Worm (Caenorhabditis elegans) whole organism, L3 larva: ENCODE data around the gene rpl-7A.
A peak's percentile ranks its signal among the peaks of the same experiment; 100 is the strongest.

ENCODE experiments used
- R02D3.7 ChIP-seq: fragments of 150-350 bp; optimal IDR thresholded peaks from 2 replicates; lab custom pipeline; 2014; ENCODE audit warnings: missing biosample characterization, missing genetic modification characterization
- ZK546.5 ChIP-seq: sonication (generic microtip); optimal IDR thresholded peaks from 2 replicates; lab custom pipeline; 2017; ENCODE audit warnings: missing biosample characterization, missing genetic modification characterization
- aly-2 ChIP-seq: fragments of 150-350 bp; optimal IDR thresholded peaks from 2 replicates; lab custom pipeline; 2014; ENCODE audit warnings: missing biosample characterization, missing genetic modification characterization
- ama-1 ChIP-seq: fragments of 150-350 bp; optimal IDR thresholded peaks from 2 replicates; lab custom pipeline; 2018
- ceh-16 ChIP-seq: sonication (generic microtip); optimal IDR thresholded peaks from 2 replicates; lab custom pipeline; 2017; ENCODE audit warnings: missing biosample characterization, missing genetic modification characterization
- ceh-28 ChIP-seq: fragments of 150-350 bp; optimal IDR thresholded peaks from 2 replicates; lab custom pipeline; 2014; ENCODE audit warnings: missing biosample characterization, missing genetic modification reagents, missing genetic modification characterization
- ceh-82 ChIP-seq: fragments of 150-350 bp; optimal IDR thresholded peaks from 2 replicates; lab custom pipeline; 2014; ENCODE audit warnings: missing biosample characterization, missing genetic modification characterization
- ceh-9 ChIP-seq: sonication (generic microtip); optimal IDR thresholded peaks from 2 replicates; lab custom pipeline; 2018; ENCODE audit warnings: missing biosample characterization, missing genetic modification characterization
- daf-12 ChIP-seq: fragments of 150-350 bp; optimal IDR thresholded peaks from 2 replicates; lab custom pipeline; 2014; ENCODE audit warnings: missing biosample characterization, missing genetic modification reagents, missing genetic modification characterization
- egl-27 ChIP-seq: sonication (generic microtip); optimal IDR thresholded peaks from 4 replicates; lab custom pipeline; 2017; ENCODE audit warnings: missing biosample characterization, missing genetic modification reagents, missing genetic modification characterization
- egl-5 ChIP-seq: fragments of 150-350 bp; optimal IDR thresholded peaks from 2 replicates; lab custom pipeline; 2017; ENCODE audit warnings: missing biosample characterization, missing genetic modification reagents, missing genetic modification characterization, inconsistent platforms
- elt-1 ChIP-seq: fragments of 150-350 bp; optimal IDR thresholded peaks from 2 replicates; lab custom pipeline; 2014; ENCODE audit warnings: missing biosample characterization, missing genetic modification characterization
- elt-2 ChIP-seq: sonication (generic microtip); optimal IDR thresholded peaks from 2 replicates; lab custom pipeline; 2016; ENCODE audit warnings: missing genetic modification reagents, mild to moderate bottlenecking, missing genetic modification characterization, missing compliant biosample characterization
- elt-3 ChIP-seq, 3 experiments: fragments of 150-350 bp in 1 of 3; sonication (generic microtip) in 2 of 3; optimal IDR thresholded peaks; 2 replicates in 2 of 3; 4 replicates in 1 of 3; lab custom pipeline; 2014 to 2017; ENCODE audit warnings: missing biosample characterization in 3 of 3, missing genetic modification characterization in 3 of 3
- eor-1 ChIP-seq, 2 experiments: fragments of 150-350 bp; optimal IDR thresholded peaks; 2 replicates each; lab custom pipeline; 2014 to 2018; ENCODE audit warnings: missing biosample characterization in 2 of 2, missing genetic modification characterization in 2 of 2
- fkh-10 ChIP-seq: sonication (generic microtip); optimal IDR thresholded peaks from 2 replicates; lab custom pipeline; 2017; ENCODE audit warnings: missing biosample characterization, missing genetic modification reagents, missing genetic modification characterization
- fkh-2 ChIP-seq: fragments of 150-350 bp; optimal IDR thresholded peaks from 2 replicates; lab custom pipeline; 2014; ENCODE audit warnings: missing biosample characterization, missing genetic modification reagents, missing genetic modification characterization
- fos-1 ChIP-seq: fragments of 150-350 bp; optimal IDR thresholded peaks from 2 replicates; lab custom pipeline; 2014; ENCODE audit warnings: missing biosample characterization, missing genetic modification characterization
- hmg-11 ChIP-seq: sonication (generic microtip); optimal IDR thresholded peaks from 2 replicates; lab custom pipeline; 2016; ENCODE audit warnings: missing genetic modification characterization, missing compliant biosample characterization
- jun-1 ChIP-seq: fragments of 150-350 bp; optimal IDR thresholded peaks from 2 replicates; lab custom pipeline; 2014; ENCODE audit warnings: missing biosample characterization, missing genetic modification reagents, missing genetic modification characterization
- lin-15B ChIP-seq: fragments of 150-350 bp; optimal IDR thresholded peaks from 2 replicates; lab custom pipeline; 2014; ENCODE audit warnings: missing biosample characterization, missing genetic modification characterization
- lin-39 ChIP-seq: fragments of 150-350 bp; optimal IDR thresholded peaks from 2 replicates; lab custom pipeline; 2018; ENCODE audit warnings: missing biosample characterization, missing genetic modification reagents, missing genetic modification characterization
- lsy-12 ChIP-seq: sonication (generic microtip); optimal IDR thresholded peaks from 2 replicates; lab custom pipeline; 2016; ENCODE audit warnings: mild to moderate bottlenecking, missing genetic modification characterization, missing compliant biosample characterization
- mdl-1 ChIP-seq: fragments of 150-350 bp; optimal IDR thresholded peaks from 2 replicates; lab custom pipeline; 2014; ENCODE audit warnings: missing biosample characterization, missing genetic modification characterization
- mml-1 ChIP-seq: fragments of 150-350 bp; sonication (generic microtip); optimal IDR thresholded peaks from 3 replicates; lab custom pipeline; 2014; ENCODE audit warnings: missing biosample characterization, missing genetic modification characterization
- nfya-1 ChIP-seq: sonication (generic microtip); optimal IDR thresholded peaks from 2 replicates; lab custom pipeline; 2017; ENCODE audit warnings: missing genetic modification characterization, mild to moderate bottlenecking, missing compliant biosample characterization, antibody characterized with exemption, moderate library complexity; ENCODE audit not compliant: insufficient read depth
- nhr-11 ChIP-seq: fragments of 150-350 bp; optimal IDR thresholded peaks from 2 replicates; lab custom pipeline; 2014; ENCODE audit warnings: missing biosample characterization, missing genetic modification characterization
- nhr-12 ChIP-seq: fragments of 150-350 bp; optimal IDR thresholded peaks from 2 replicates; lab custom pipeline; 2014; ENCODE audit warnings: missing biosample characterization, missing genetic modification characterization
- nhr-23 ChIP-seq: fragments of 150-350 bp; optimal IDR thresholded peaks from 2 replicates; lab custom pipeline; 2014; ENCODE audit warnings: missing biosample characterization, missing genetic modification reagents, missing genetic modification characterization
- nhr-237 ChIP-seq: fragments of 150-350 bp; optimal IDR thresholded peaks from 2 replicates; lab custom pipeline; 2014; ENCODE audit warnings: missing biosample characterization, missing genetic modification characterization
- nhr-25 ChIP-seq: sonication (generic microtip); optimal IDR thresholded peaks from 2 replicates; lab custom pipeline; 2017; ENCODE audit warnings: missing biosample characterization, missing genetic modification characterization
- nhr-28 ChIP-seq: fragments of 150-350 bp; optimal IDR thresholded peaks from 2 replicates; lab custom pipeline; 2014; ENCODE audit warnings: missing biosample characterization, missing genetic modification characterization
- nhr-43 ChIP-seq: sonication (generic microtip); optimal IDR thresholded peaks from 2 replicates; lab custom pipeline; 2016; ENCODE audit warnings: mild to moderate bottlenecking, missing genetic modification characterization, missing compliant biosample characterization; ENCODE audit not compliant: poor library complexity, severe bottlenecking
- nhr-67 ChIP-seq: fragments of 150-350 bp; optimal IDR thresholded peaks from 2 replicates; lab custom pipeline; 2014; ENCODE audit warnings: missing biosample characterization, missing genetic modification characterization
- nhr-76 ChIP-seq: fragments of 150-350 bp; sonication (generic microtip); optimal IDR thresholded peaks from 5 replicates; lab custom pipeline; 2014; ENCODE audit warnings: missing biosample characterization, missing genetic modification characterization
- nhr-77 ChIP-seq: fragments of 150-350 bp; optimal IDR thresholded peaks from 2 replicates; lab custom pipeline; 2014; ENCODE audit warnings: missing biosample characterization, missing genetic modification characterization
- pha-4 ChIP-seq: fragments of 150-350 bp; optimal IDR thresholded peaks from 2 replicates; lab custom pipeline; 2014; ENCODE audit warnings: missing biosample characterization, missing genetic modification reagents, missing genetic modification characterization
- pqm-1 ChIP-seq: fragments of 150-350 bp; optimal IDR thresholded peaks from 2 replicates; lab custom pipeline; 2017; ENCODE audit warnings: missing biosample characterization, missing genetic modification characterization, inconsistent platforms
- sea-2 ChIP-seq: fragments of 150-350 bp; sonication (generic microtip); optimal IDR thresholded peaks from 4 replicates; lab custom pipeline; 2014; ENCODE audit warnings: missing biosample characterization, missing genetic modification reagents, missing genetic modification characterization
- skn-1 ChIP-seq: fragments of 150-350 bp; optimal IDR thresholded peaks from 2 replicates; lab custom pipeline; 2014; ENCODE audit warnings: missing biosample characterization, missing genetic modification characterization
- snpc-4 ChIP-seq: fragments of 150-350 bp; optimal IDR thresholded peaks from 2 replicates; lab custom pipeline; 2014; ENCODE audit warnings: missing biosample characterization, missing genetic modification characterization
- tbx-2 ChIP-seq: sonication (generic microtip); optimal IDR thresholded peaks from 2 replicates; lab custom pipeline; 2016; ENCODE audit warnings: mild to moderate bottlenecking, missing genetic modification characterization, missing compliant biosample characterization
- unc-39 ChIP-seq: sonication (generic microtip); optimal IDR thresholded peaks from 4 replicates; lab custom pipeline; 2017; ENCODE audit warnings: missing biosample characterization, missing genetic modification characterization
- unc-62 ChIP-seq: fragments of 150-350 bp; sonication (generic microtip); optimal IDR thresholded peaks from 4 replicates; lab custom pipeline; 2014; ENCODE audit warnings: missing biosample characterization, missing genetic modification reagents, missing genetic modification characterization
- zag-1 ChIP-seq: fragments of 150-350 bp; optimal IDR thresholded peaks from 2 replicates; lab custom pipeline; 2014; ENCODE audit warnings: missing biosample characterization, missing genetic modification characterization
- ztf-11 ChIP-seq: fragments of 150-350 bp; optimal IDR thresholded peaks from 2 replicates; lab custom pipeline; 2014; ENCODE audit warnings: missing biosample characterization, missing genetic modification characterization
- ztf-4 ChIP-seq: fragments of 150-350 bp; optimal IDR thresholded peaks from 2 replicates; lab custom pipeline; 2014; ENCODE audit warnings: missing biosample characterization, missing genetic modification characterization

The rpl-7A gene

ce11 chrIV:4390438-4390894 is at the start of gene rpl-7A, which contains the start of gene set-21:
TSS of gene rpl-7A (minus strand) at chrIV:4390590.
TSS of gene set-21 (plus strand) at chrIV:4390844.
- TF ChIP-seq jun-1 (tag; lab: Kevin White, UChicago) (peak; percentile 79), ZK546.5 (tag; lab: Kevin White, UChicago) (peak; percentile 40), ceh-9 (tag; lab: Kevin White, UChicago) (no peak), fkh-10 (no peak), pqm-1 (tag; lab: Kevin White, UChicago) (peak; percentile 45), ceh-28 (peak; percentile 64), elt-1 (peak; percentile 4), elt-3 (tag; optimal IDR thresholded peaks at IDR 0.05; lab: Kevin White, UChicago) (peak; percentile 13 to 87 (median 16)), nhr-237 (no peak), lin-39 (tag; lab: Kevin White, UChicago) (peak; percentile 75), eor-1 (tag; optimal IDR thresholded peaks at IDR 0.05; lab: Kevin White, UChicago) (no peak), hmg-11 (tag; lab: Kevin White, UChicago) (peak; percentile 89), sea-2 (no peak), R02D3.7 (tag; lab: Kevin White, UChicago) (peak; percentile 92), lsy-12 (tag; lab: Kevin White, UChicago) (peak; percentile 97), nhr-77 (tag; lab: Kevin White, UChicago) (peak; percentile 79), nhr-76 (no peak), zag-1 (tag; lab: Kevin White, UChicago) (peak; percentile 24), mdl-1 (tag; lab: Kevin White, UChicago) (no peak), unc-62 (peak; percentile 36), nhr-12 (tag; lab: Kevin White, UChicago) (no peak), egl-5 (peak; percentile 42), snpc-4 (tag; lab: Kevin White, UChicago) (peak; percentile 86), daf-12 (tag; lab: Kevin White, UChicago) (no peak), tbx-2 (tag; lab: Kevin White, UChicago) (peak; percentile 92), ama-1 (no peak), fos-1 (tag; lab: Kevin White, UChicago) (peak; percentile 39), nhr-67 (tag; lab: Kevin White, UChicago) (no peak), ztf-4 (tag; lab: Kevin White, UChicago) (no peak), nhr-23 (peak; percentile 97), fkh-2 (no peak), nhr-11 (tag; lab: Kevin White, UChicago) (peak; percentile 82), mml-1 (tag; lab: Kevin White, UChicago) (no peak), nhr-25 (tag; lab: Kevin White, UChicago) (peak; percentile 98), pha-4 (tag; lab: Kevin White, UChicago) (peak; percentile 91), elt-2 (tag; lab: Kevin White, UChicago) (peak; percentile 86), ceh-16 (tag; lab: Kevin White, UChicago) (no peak), nhr-28 (tag; lab: Kevin White, UChicago) (peak; percentile 39), ztf-11 (no peak), nhr-43 (peak; percentile 98), egl-27 (no peak), aly-2 (no peak), skn-1 (tag; lab: Kevin White, UChicago) (peak; percentile 65), nfya-1 (peak; percentile 89), ceh-82 (tag; lab: Kevin White, UChicago) (peak; percentile 77), unc-39 (no peak), lin-15B (tag; lab: Kevin White, UChicago) (peak; percentile 96)

ce11 chrIV:4439190-4439589 is 48.8 kb upstream of the rpl-7A start, which contains the start of gene fbxb-74:
TSS of gene fbxb-74 (minus strand) at chrIV:4439290.
- TF ChIP-seq mml-1 (tag; lab: Kevin White, UChicago), result no peak
- TF ChIP-seq unc-39, result no peak
- TF ChIP-seq egl-27, result no peak
- no peak for TF ChIP-seq tbx-2 (tag; lab: Kevin White, UChicago)
- TF ChIP-seq snpc-4 (tag; lab: Kevin White, UChicago), result no peak
- TF ChIP-seq nhr-12 (tag; lab: Kevin White, UChicago), result no peak
- no peak for TF ChIP-seq hmg-11 (tag; lab: Kevin White, UChicago)
